Worm (Caenorhabditis elegans) whole organism, midembryonic: ENCODE data around the gene gmeb-2.
A peak's percentile ranks its signal among the peaks of the same experiment; 100 is the strongest.

Source experiments
- T22C8.4 ChIP-seq: fragments of 200-800 bp; sonication (Bioruptor generic); IDR thresholded peaks from 2 replicates; pipeline ENCODE4 v1.3.6; 2022; ENCODE audit warnings: missing genetic modification characterization, missing compliant biosample characterization
- cog-1 ChIP-seq: sonication (generic microtip); optimal IDR thresholded peaks from 2 replicates; lab custom pipeline; 2016; ENCODE audit warnings: missing genetic modification characterization, missing compliant biosample characterization
- flt-1 ChIP-seq: fragments of 200-800 bp; sonication (Bioruptor generic); IDR thresholded peaks from 2 replicates; pipeline ENCODE4 v1.3.6; 2022; ENCODE audit warnings: missing genetic modification characterization, missing compliant biosample characterization
- klf-2 ChIP-seq: fragments of 200-800 bp; sonication (Bioruptor generic); conservative IDR thresholded peaks from 2 replicates; pipeline ENCODE4 v1.3.6; 2022; ENCODE audit warnings: missing genetic modification reagents, missing genetic modification characterization, missing compliant biosample characterization
- med-1 ChIP-seq: sonication (generic microtip); optimal IDR thresholded peaks from 2 replicates; lab custom pipeline; 2017; ENCODE audit warnings: missing genetic modification characterization, mild to moderate bottlenecking, missing compliant biosample characterization, antibody characterized with exemption, missing genetic modification reagents; ENCODE audit not compliant: insufficient read depth
- ref-1 ChIP-seq: fragments of 200-800 bp; sonication (Bioruptor generic); conservative IDR thresholded peaks from 2 replicates; pipeline ENCODE4 v1.3.6; 2022; ENCODE audit warnings: missing genetic modification reagents, missing genetic modification characterization, missing compliant biosample characterization
- tab-1 ChIP-seq: fragments of 200-800 bp; sonication (Bioruptor generic); IDR thresholded peaks from 2 replicates; pipeline ENCODE4 v1.3.6; 2022; ENCODE audit warnings: missing genetic modification characterization, missing compliant biosample characterization
- ztf-23 ChIP-seq: fragments of 200-800 bp; sonication (Bioruptor generic); IDR thresholded peaks from 2 replicates; pipeline ENCODE4 v1.3.6; 2022; ENCODE audit warnings: missing genetic modification reagents, missing genetic modification characterization, missing compliant biosample characterization
- ztf-29 ChIP-seq: fragments of 200-800 bp; sonication (Bioruptor generic); IDR thresholded peaks from 2 replicates; pipeline ENCODE4 v1.3.6; 2022; ENCODE audit warnings: missing genetic modification reagents, missing genetic modification characterization, missing compliant biosample characterization

gmeb-2 gene

DNA sequence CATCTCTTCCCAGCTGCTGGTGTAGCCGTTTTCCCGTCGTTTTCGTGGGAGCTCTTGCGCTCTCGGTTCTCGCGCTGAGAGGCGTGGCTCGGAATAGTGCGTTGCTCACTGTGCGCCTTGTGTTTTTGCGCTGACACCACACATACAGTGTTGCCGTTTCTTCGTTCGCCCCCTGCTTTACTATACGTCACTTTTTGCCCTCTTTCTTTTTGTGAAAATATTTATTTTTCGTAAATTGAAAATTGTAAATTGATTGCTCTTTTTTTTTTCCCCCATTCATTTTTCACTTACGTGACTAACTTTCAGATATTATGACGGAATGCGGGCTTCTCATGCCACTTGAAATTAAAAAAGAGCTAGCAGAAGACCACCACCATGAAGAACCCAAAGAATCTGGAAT is at the start of gene gmeb-2:
gmeb-2 (plus strand) TSS at position 301 of the 400 bp plus-strand sequence.
- TF ChIP-seq ztf-29 = no peak
- no peak for TF ChIP-seq flt-1 (GFP tag; lab: Robert Waterston, UW)
- no peak for TF ChIP-seq tab-1 (GFP tag; lab: Robert Waterston, UW)
- TF ChIP-seq ref-1 (GFP tag; lab: Robert Waterston, UW) = no peak
- no peak for TF ChIP-seq cog-1 (tag; lab: Kevin White, UChicago)
- TF ChIP-seq T22C8.4 (GFP tag; lab: Robert Waterston, UW) = no peak
- no peak for TF ChIP-seq klf-2 (GFP tag; lab: Robert Waterston, UW)
- TF ChIP-seq med-1 (GFP tag; lab: Kevin White, UChicago) = no peak
- TF ChIP-seq ztf-23 (GFP tag; lab: Robert Waterston, UW) = no peak

DNA sequence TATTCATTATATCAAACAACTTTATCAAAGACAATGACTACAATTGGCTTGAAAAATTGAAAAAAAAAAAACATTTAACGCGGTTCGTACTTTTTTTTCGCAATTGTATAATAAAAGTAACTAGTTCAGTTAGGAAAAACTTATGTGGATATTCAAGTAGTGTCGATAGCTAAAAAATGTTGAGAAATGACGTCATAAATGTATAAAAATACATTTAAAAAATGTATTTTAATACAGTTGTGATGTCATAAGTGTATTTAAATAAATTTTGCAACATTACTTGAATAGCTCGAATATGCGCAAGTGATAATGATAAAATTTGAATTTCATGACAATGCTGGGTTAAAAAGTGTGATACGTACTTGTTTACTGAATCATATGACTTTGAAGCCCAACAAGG is 47.3 kb upstream of the gmeb-2 start:
- TF ChIP-seq ref-1 (GFP tag; lab: Robert Waterston, UW) (no peak), cog-1 (tag; lab: Kevin White, UChicago) (no peak), flt-1 (GFP tag; lab: Robert Waterston, UW) (no peak), T22C8.4 (GFP tag; lab: Robert Waterston, UW) (no peak), med-1 (GFP tag; lab: Kevin White, UChicago) (no peak)

ce11 chrX:15838496-15838948 is 40.4 kb upstream of the gmeb-2 start, which contains the start of gene acox-1.6:
acox-1.6 (minus strand) TSS chrX:15838546.
- no peak for TF ChIP-seq ztf-23 (GFP tag; lab: Robert Waterston, UW)
- TF ChIP-seq cog-1 (tag; lab: Kevin White, UChicago) = no peak
- no peak for TF ChIP-seq med-1 (GFP tag; lab: Kevin White, UChicago)
- TF ChIP-seq ztf-29 = no peak
- no peak for TF ChIP-seq klf-2 (GFP tag; lab: Robert Waterston, UW)
- TF ChIP-seq ref-1 (GFP tag; lab: Robert Waterston, UW) = no peak
- TF ChIP-seq T22C8.4 (GFP tag; lab: Robert Waterston, UW) = no peak
- TF ChIP-seq tab-1 (GFP tag; lab: Robert Waterston, UW) = no peak
- no peak for TF ChIP-seq flt-1 (GFP tag; lab: Robert Waterston, UW)

- TF ChIP-seq T22C8.4 (GFP tag; lab: Robert Waterston, UW) = no peak
- TF ChIP-seq med-1 (GFP tag; lab: Kevin White, UChicago) = no peak
- TF ChIP-seq tab-1 (GFP tag; lab: Robert Waterston, UW) = no peak; the same call in 1 of the 2 replicates
- peak; percentile 61; the same call in 1 of the 2 replicates for TF ChIP-seq ztf-29
- no peak for TF ChIP-seq klf-2 (GFP tag; lab: Robert Waterston, UW)
- TF ChIP-seq flt-1 (GFP tag; lab: Robert Waterston, UW) = peak; percentile 88
- peak; percentile 85 for TF ChIP-seq cog-1 (tag; lab: Kevin White, UChicago)
- no peak for TF ChIP-seq ref-1 (GFP tag; lab: Robert Waterston, UW)
- TF ChIP-seq ztf-23 (GFP tag; lab: Robert Waterston, UW) = peak; percentile 81
Observed at ce11 chrX:15841086-15841622, 37.7 kb upstream of the gmeb-2 start, which contains the start of gene serp-1.1. serp-1.1 (plus strand) TSS chrX:15841572.

ce11 chrX:15842492-15842891 is 36.4 kb upstream of the gmeb-2 start:
- no peak for TF ChIP-seq cog-1 (tag; lab: Kevin White, UChicago)
- no peak for TF ChIP-seq med-1 (GFP tag; lab: Kevin White, UChicago)
- no peak for TF ChIP-seq flt-1 (GFP tag; lab: Robert Waterston, UW)
- TF ChIP-seq ztf-23 (GFP tag; lab: Robert Waterston, UW) = no peak
- no peak for TF ChIP-seq ztf-29
- no peak for TF ChIP-seq T22C8.4 (GFP tag; lab: Robert Waterston, UW)
- TF ChIP-seq tab-1 (GFP tag; lab: Robert Waterston, UW) = no peak

DNA sequence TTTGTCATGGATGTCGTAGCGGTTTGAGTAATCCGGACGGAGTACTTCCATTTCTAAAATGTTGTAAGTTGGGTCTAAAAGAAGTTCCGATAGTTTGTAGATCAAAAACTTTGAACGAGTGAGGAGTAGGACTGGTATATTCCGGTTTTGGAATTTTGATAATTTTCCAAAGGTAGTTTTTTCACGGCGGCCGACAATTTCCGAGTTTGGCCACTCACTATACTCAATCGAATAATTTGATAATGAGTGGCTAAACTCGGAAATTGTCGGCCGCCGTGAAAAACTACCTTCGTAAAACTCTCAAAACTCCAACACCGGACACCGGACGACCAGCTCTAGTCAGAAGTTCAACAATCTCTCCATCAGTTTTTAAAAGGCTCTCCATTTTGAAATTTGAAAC is 34.6 kb upstream of the gmeb-2 start:
- TF ChIP-seq ztf-29 = no peak
- no peak for TF ChIP-seq flt-1 (GFP tag; lab: Robert Waterston, UW)
- TF ChIP-seq tab-1 (GFP tag; lab: Robert Waterston, UW) = no peak
- no peak for TF ChIP-seq med-1 (GFP tag; lab: Kevin White, UChicago)
- TF ChIP-seq ref-1 (GFP tag; lab: Robert Waterston, UW) = no peak
- no peak for TF ChIP-seq T22C8.4 (GFP tag; lab: Robert Waterston, UW)
- TF ChIP-seq ztf-23 (GFP tag; lab: Robert Waterston, UW) = no peak
- TF ChIP-seq klf-2 (GFP tag; lab: Robert Waterston, UW) = no peak
- no peak for TF ChIP-seq cog-1 (tag; lab: Kevin White, UChicago)

ce11 chrX:15846552-15846951 is 32.3 kb upstream of the gmeb-2 start:
- TF ChIP-seq ztf-29 (no peak), klf-2 (GFP tag; lab: Robert Waterston, UW) (no peak), ztf-23 (GFP tag; lab: Robert Waterston, UW) (no peak), cog-1 (tag; lab: Kevin White, UChicago) (no peak), flt-1 (GFP tag; lab: Robert Waterston, UW) (no peak), med-1 (GFP tag; lab: Kevin White, UChicago) (no peak), tab-1 (GFP tag; lab: Robert Waterston, UW) (no peak), ref-1 (GFP tag; lab: Robert Waterston, UW) (no peak), T22C8.4 (GFP tag; lab: Robert Waterston, UW) (no peak)

DNA sequence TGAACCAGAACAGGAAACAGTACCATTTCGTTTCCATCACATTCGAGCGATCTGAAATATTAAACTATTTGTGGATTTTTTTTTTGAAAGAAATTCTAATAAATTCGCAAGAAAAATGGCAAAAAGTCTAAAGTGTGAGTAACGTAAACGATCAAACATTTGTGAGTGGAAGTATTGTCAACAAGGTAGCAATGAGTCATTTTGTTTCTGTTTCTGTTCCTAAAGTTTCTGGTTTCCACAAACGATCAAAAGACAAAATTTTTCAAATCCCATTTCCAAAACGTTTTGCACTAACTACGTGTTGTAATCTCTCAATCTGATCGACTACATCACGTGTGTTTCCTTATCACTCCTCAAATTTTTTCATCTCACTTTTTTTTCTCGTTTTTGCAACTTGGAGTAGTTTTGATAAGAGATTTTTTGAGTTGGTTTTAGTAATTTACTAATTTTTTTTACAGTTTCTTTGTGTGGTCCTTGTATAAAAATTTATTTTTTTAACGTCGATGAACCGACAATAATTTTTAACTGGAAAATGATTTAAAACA is 31.3 kb upstream of the gmeb-2 start, which contains the start of gene F59F4.3:
F59F4.3 (minus strand) TSS at position 51 of the 545 bp plus-strand sequence.
- TF ChIP-seq ztf-29 (no peak), tab-1 (GFP tag; lab: Robert Waterston, UW) (no peak), klf-2 (GFP tag; lab: Robert Waterston, UW) (no peak), flt-1 (GFP tag; lab: Robert Waterston, UW) (no peak), T22C8.4 (GFP tag; lab: Robert Waterston, UW) (no peak), cog-1 (tag; lab: Kevin White, UChicago) (no peak), ref-1 (GFP tag; lab: Robert Waterston, UW) (no peak), med-1 (GFP tag; lab: Kevin White, UChicago) (no peak), ztf-23 (GFP tag; lab: Robert Waterston, UW) (no peak)
